Fruit fly (Drosophila melanogaster) whole organism, prepupa: Measurements from ENCODE around the gene Nrt.

Source experiments
- Blimp-1 ChIP-seq: fragments of 200-800 bp; sonication (Bioruptor generic); optimal IDR thresholded peaks from 3 replicates; lab custom pipeline; 2017; ENCODE audit warnings: missing biosample characterization, missing genetic modification characterization, mild to moderate bottlenecking, moderate library complexity, missing genetic modification reagents
- CG10631 ChIP-seq: fragments of 200-800 bp; sonication (Bioruptor generic); optimal IDR thresholded peaks from 2 replicates; lab custom pipeline; 2016; ENCODE audit warnings: missing biosample characterization, missing genetic modification characterization
- CG11762 ChIP-seq: fragments of 200-800 bp; sonication (Bioruptor generic); optimal IDR thresholded peaks from 3 replicates; lab custom pipeline; 2016; ENCODE audit warnings: missing biosample characterization, missing genetic modification characterization; ENCODE audit not compliant: insufficient read depth
- CG11902 ChIP-seq: fragments of 200-800 bp; sonication (Bioruptor generic); optimal IDR thresholded peaks from 3 replicates; lab custom pipeline; 2016; ENCODE audit warnings: missing biosample characterization, missing genetic modification characterization
- CG1621 ChIP-seq: fragments of 200-800 bp; sonication (Bioruptor generic); optimal IDR thresholded peaks from 3 replicates; lab custom pipeline; 2018; ENCODE audit warnings: missing biosample characterization, mild to moderate bottlenecking, missing genetic modification characterization
- CG16779 ChIP-seq: fragments of 200-800 bp; sonication (Bioruptor generic); optimal IDR thresholded peaks from 3 replicates; lab custom pipeline; 2017; ENCODE audit warnings: missing biosample characterization, mild to moderate bottlenecking, missing genetic modification characterization
- CG3032 ChIP-seq: fragments of 200-800 bp; optimal IDR thresholded peaks from 2 replicates; lab custom pipeline; 2019; ENCODE audit warnings: missing biosample characterization, mild to moderate bottlenecking, missing genetic modification characterization, moderate library complexity
- CG31627 ChIP-seq: fragments of 200-800 bp; sonication (Bioruptor generic); optimal IDR thresholded peaks from 3 replicates; lab custom pipeline; 2016; ENCODE audit warnings: missing biosample characterization, missing genetic modification characterization
- CG34406 ChIP-seq: fragments of 200-800 bp; sonication (Bioruptor generic); optimal IDR thresholded peaks from 3 replicates; lab custom pipeline; 2016; ENCODE audit warnings: missing biosample characterization, missing genetic modification characterization
- CG6163 ChIP-seq: fragments of 200-800 bp; sonication (Bioruptor generic); IDR thresholded peaks from 3 replicates; pipeline ENCODE4 v1.3.6; 2022; ENCODE audit warnings: missing biosample characterization, missing genetic modification characterization
- CG6276 ChIP-seq: fragments of 200-800 bp; sonication (Bioruptor generic); optimal IDR thresholded peaks from 2 replicates; lab custom pipeline; 2017; ENCODE audit warnings: missing biosample characterization, mild to moderate bottlenecking, missing genetic modification characterization
- CG6792 ChIP-seq: fragments of 200-800 bp; sonication (Bioruptor generic); optimal IDR thresholded peaks from 3 replicates; lab custom pipeline; 2016; ENCODE audit warnings: missing biosample characterization, missing genetic modification characterization
- CG6808 ChIP-seq: fragments of 200-800 bp; sonication (Bioruptor generic); optimal IDR thresholded peaks from 3 replicates; lab custom pipeline; 2017; ENCODE audit warnings: missing biosample characterization, missing genetic modification characterization, mild to moderate bottlenecking, moderate library complexity, missing genetic modification reagents
- CG7368 ChIP-seq: fragments of 200-800 bp; sonication (Bioruptor generic); optimal IDR thresholded peaks from 3 replicates; lab custom pipeline; 2016; ENCODE audit warnings: missing biosample characterization, missing genetic modification characterization
- CG8319 ChIP-seq: fragments of 200-800 bp; sonication (Bioruptor generic); optimal IDR thresholded peaks from 3 replicates; lab custom pipeline; 2016; ENCODE audit warnings: missing biosample characterization, missing genetic modification characterization
- CG8632 ChIP-seq: fragments of 200-800 bp; sonication (Bioruptor generic); optimal IDR thresholded peaks from 3 replicates; lab custom pipeline; 2016; ENCODE audit warnings: missing biosample characterization, missing genetic modification characterization
- CG9139 ChIP-seq: fragments of 200-800 bp; sonication (Bioruptor generic); optimal IDR thresholded peaks from 3 replicates; lab custom pipeline; 2017; ENCODE audit warnings: missing biosample characterization, mild to moderate bottlenecking, missing genetic modification characterization
- Eip75B ChIP-seq: fragments of 200-800 bp; sonication (Bioruptor generic); optimal IDR thresholded peaks from 3 replicates; lab custom pipeline; 2016; ENCODE audit warnings: missing biosample characterization, missing genetic modification characterization
- Eip78C ChIP-seq: fragments of 200-800 bp; sonication (Bioruptor generic); peaks from one replicate; lab custom pipeline; 2016; ENCODE audit warnings: missing biosample characterization, missing genetic modification characterization
- Ets21C ChIP-seq: fragments of 200-800 bp; sonication (Bioruptor generic); optimal IDR thresholded peaks from 3 replicates; lab custom pipeline; 2016; ENCODE audit warnings: missing biosample characterization, missing genetic modification characterization
- Ets96B ChIP-seq: fragments of 200-800 bp; optimal IDR thresholded peaks from 2 replicates; lab custom pipeline; 2019; ENCODE audit warnings: missing biosample characterization, mild to moderate bottlenecking, missing genetic modification characterization, moderate library complexity
- Gug ChIP-seq: fragments of 200-800 bp; sonication (Bioruptor generic); IDR thresholded peaks from 2 replicates; pipeline ENCODE4 v1.3.6; 2022; ENCODE audit warnings: missing biosample characterization, missing genetic modification characterization
- Hr38 ChIP-seq: sonication (Bioruptor generic); optimal IDR thresholded peaks from 2 replicates; lab custom pipeline; 2016; ENCODE audit warnings: missing biosample characterization, missing genetic modification characterization
- Hr39 ChIP-seq: fragments of 200-800 bp; sonication (Bioruptor generic); optimal IDR thresholded peaks from 2 replicates; lab custom pipeline; 2016; ENCODE audit warnings: missing biosample characterization, missing genetic modification characterization
- Hr4 ChIP-seq: fragments of 200-800 bp; sonication (Bioruptor generic); optimal IDR thresholded peaks from 3 replicates; lab custom pipeline; 2016; ENCODE audit warnings: missing biosample characterization, missing genetic modification characterization
- Lpt ChIP-seq: fragments of 200-800 bp; sonication (Bioruptor generic); optimal IDR thresholded peaks from 3 replicates; lab custom pipeline; 2016; ENCODE audit warnings: missing biosample characterization, missing genetic modification characterization
- Met ChIP-seq: fragments of 200-800 bp; sonication (Bioruptor generic); optimal IDR thresholded peaks from 3 replicates; lab custom pipeline; 2016; ENCODE audit warnings: missing biosample characterization, missing genetic modification characterization
- OdsH ChIP-seq: fragments of 200-800 bp; sonication (Bioruptor generic); optimal IDR thresholded peaks from 3 replicates; lab custom pipeline; 2016; ENCODE audit warnings: missing biosample characterization, missing genetic modification characterization
- Smox ChIP-seq: fragments of 200-800 bp; sonication (Bioruptor generic); optimal IDR thresholded peaks from 3 replicates; lab custom pipeline; 2016; ENCODE audit warnings: missing biosample characterization, missing genetic modification characterization
- Sox102F ChIP-seq: fragments of 200-800 bp; sonication (Bioruptor generic); optimal IDR thresholded peaks from 2 replicates; lab custom pipeline; 2016; ENCODE audit warnings: missing biosample characterization, mild to moderate bottlenecking, missing genetic modification characterization
- Sox14 ChIP-seq: fragments of 200-800 bp; sonication (Bioruptor generic); optimal IDR thresholded peaks from 3 replicates; lab custom pipeline; 2016; ENCODE audit warnings: missing biosample characterization, missing genetic modification characterization
- Sox15 ChIP-seq: fragments of 200-800 bp; sonication (Bioruptor generic); optimal IDR thresholded peaks from 3 replicates; lab custom pipeline; 2016; ENCODE audit warnings: missing biosample characterization, missing genetic modification characterization
- achi ChIP-seq: fragments of 200-800 bp; sonication (Bioruptor generic); optimal IDR thresholded peaks from 3 replicates; lab custom pipeline; 2016; ENCODE audit warnings: missing biosample characterization, missing genetic modification characterization
- acj6 ChIP-seq: fragments of 200-800 bp; sonication (Bioruptor generic); optimal IDR thresholded peaks from 3 replicates; lab custom pipeline; 2016; ENCODE audit warnings: missing biosample characterization, missing genetic modification characterization
- cyc ChIP-seq: fragments of 200-800 bp; sonication (Bioruptor generic); optimal IDR thresholded peaks from 3 replicates; lab custom pipeline; 2016; ENCODE audit warnings: missing biosample characterization, missing genetic modification characterization
- dac ChIP-seq: fragments of 200-800 bp; sonication (Bioruptor generic); optimal IDR thresholded peaks from 2 replicates; lab custom pipeline; 2017; ENCODE audit warnings: missing biosample characterization, mild to moderate bottlenecking, missing genetic modification characterization
- dsx ChIP-seq: fragments of 200-800 bp; optimal IDR thresholded peaks from 3 replicates; lab custom pipeline; 2019; ENCODE audit warnings: missing biosample characterization, mild to moderate bottlenecking, missing genetic modification characterization, moderate library complexity; ENCODE audit not compliant: poor library complexity, severe bottlenecking
- eg ChIP-seq: fragments of 200-800 bp; sonication (Bioruptor generic); IDR thresholded peaks from 3 replicates; pipeline ENCODE4 v1.3.6; 2022; ENCODE audit warnings: missing biosample characterization, missing genetic modification characterization
- esn ChIP-seq: fragments of 200-800 bp; sonication (Bioruptor generic); optimal IDR thresholded peaks from 2 replicates; lab custom pipeline; 2016; ENCODE audit warnings: missing biosample characterization, mild to moderate bottlenecking, missing genetic modification characterization, moderate library complexity
- fkh ChIP-seq: fragments of 200-800 bp; sonication (Bioruptor generic); optimal IDR thresholded peaks from 3 replicates; lab custom pipeline; 2017; ENCODE audit warnings: missing biosample characterization, mild to moderate bottlenecking, missing genetic modification characterization, moderate library complexity
- lz ChIP-seq: fragments of 200-800 bp; sonication (Bioruptor generic); optimal IDR thresholded peaks from 3 replicates; lab custom pipeline; 2016; ENCODE audit warnings: missing biosample characterization, missing genetic modification characterization
- net ChIP-seq: fragments of 200-800 bp; sonication (Bioruptor generic); optimal IDR thresholded peaks from 3 replicates; lab custom pipeline; 2016; ENCODE audit warnings: missing biosample characterization, missing genetic modification characterization
- pdm3 ChIP-seq: fragments of 200-800 bp; sonication (Bioruptor generic); optimal IDR thresholded peaks from 3 replicates; lab custom pipeline; 2016; ENCODE audit warnings: missing biosample characterization, missing genetic modification characterization
- salr ChIP-seq, 2 experiments: fragments of 200-800 bp; sonication (Bioruptor generic); optimal IDR thresholded peaks; 3 replicates each; lab custom pipeline; 2016 to 2018; ENCODE audit warnings: missing biosample characterization in 2 of 2, missing genetic modification characterization in 2 of 2, mild to moderate bottlenecking in 1 of 2
- spab ChIP-seq: fragments of 200-800 bp; sonication (Bioruptor generic); optimal IDR thresholded peaks from 2 replicates; lab custom pipeline; 2017; ENCODE audit warnings: missing biosample characterization, mild to moderate bottlenecking, missing genetic modification characterization, missing genetic modification reagents
- ss ChIP-seq, 2 experiments: fragments of 200-800 bp; sonication (Bioruptor generic); optimal IDR thresholded peaks; 2 replicates in 1 of 2; 3 replicates in 1 of 2; lab custom pipeline; 2017 to 2018; ENCODE audit warnings: mild to moderate bottlenecking in 2 of 2, missing biosample characterization in 2 of 2, missing genetic modification characterization in 2 of 2, moderate library complexity in 1 of 2
- vri ChIP-seq: fragments of 200-800 bp; sonication (Bioruptor generic); optimal IDR thresholded peaks from 3 replicates; lab custom pipeline; 2016; ENCODE audit warnings: missing biosample characterization, mild to moderate bottlenecking, missing genetic modification characterization

Gene Nrt

dm6 chr3L:16748343-16748742 lies 17.5 kb upstream of the Nrt start (continued):
- TF ChIP-seq CG11762 (GFP tag; lab: Kevin White, UChicago) (peak; percentile 46), Sox15 (GFP tag; lab: Kevin White, UChicago) (no peak), Ets96B (tag; lab: Kevin White, UChicago) (peak; percentile 51), dsx (GFP tag; lab: Kevin White, UChicago) (peak; percentile 55), fkh (no peak), CG3032 (tag; lab: Kevin White, UChicago) (peak; percentile 60), Ets21C (no peak), CG6163 (GFP tag; lab: Robert Waterston, UW) (0 out of 3 replicates have a peak, but pooled peaks have one; percentile 12), acj6 (peak; percentile 44), OdsH (GFP tag; lab: Kevin White, UChicago) (peak; percentile 63), CG11902 (no peak), Blimp-1 (GFP tag; lab: Kevin White, UChicago) (no peak), CG8319 (GFP tag; lab: Kevin White, UChicago) (no peak), CG8632 (GFP tag; lab: Kevin White, UChicago) (peak; percentile 30), Met (GFP tag; lab: Kevin White, UChicago) (peak; percentile 48), spab (GFP tag; lab: Kevin White, UChicago) (peak; percentile 38), cyc (peak; percentile 28), CG10631 (GFP tag; lab: Kevin White, UChicago) (peak; percentile 55), vri (GFP tag; lab: Kevin White, UChicago) (no peak), eg (GFP tag; lab: Robert Waterston, UW) (no peak; the same call in 2 of the 3 replicates), CG16779 (tag; lab: Kevin White, UChicago) (peak; percentile 36), pdm3 (GFP tag; lab: Kevin White, UChicago) (peak; percentile 45), CG1621 (tag; lab: Kevin White, UChicago) (no peak), CG34406 (GFP tag; lab: Kevin White, UChicago) (peak; percentile 38), Gug (no peak), dac (GFP tag; lab: Kevin White, UChicago) (no peak), Sox14 (GFP tag; lab: Kevin White, UChicago) (peak; percentile 53), CG31627 (peak; percentile 31)

- TF ChIP-seq Lpt (peak; percentile 64), cyc (no peak), CG6808 (GFP tag; lab: Kevin White, UChicago) (peak; percentile 64), Hr39 (no peak), net (GFP tag; lab: Kevin White, UChicago) (peak; percentile 51), lz (no peak), CG11762 (GFP tag; lab: Kevin White, UChicago) (peak; percentile 42), CG31627 (no peak), CG16779 (tag; lab: Kevin White, UChicago) (peak; percentile 35), CG1621 (tag; lab: Kevin White, UChicago) (no peak), CG6163 (GFP tag; lab: Robert Waterston, UW) (peak; percentile 66; the same call in 2 of the 3 replicates), Hr4 (GFP tag; lab: Kevin White, UChicago) (peak; percentile 32), Met (GFP tag; lab: Kevin White, UChicago) (no peak), CG6792 (GFP tag; lab: Kevin White, UChicago) (no peak), acj6 (peak; percentile 29), OdsH (GFP tag; lab: Kevin White, UChicago) (peak; percentile 42), CG10631 (GFP tag; lab: Kevin White, UChicago) (peak; percentile 65), achi (GFP tag; lab: Kevin White, UChicago) (peak; percentile 48), dac (GFP tag; lab: Kevin White, UChicago) (peak; percentile 24), vri (GFP tag; lab: Kevin White, UChicago) (no peak), Hr38 (GFP tag; lab: Kevin White, UChicago) (no peak), pdm3 (GFP tag; lab: Kevin White, UChicago) (no peak), CG7368 (no peak), Sox15 (GFP tag; lab: Kevin White, UChicago) (no peak), Sox102F (GFP tag; lab: Kevin White, UChicago) (no peak), CG8632 (GFP tag; lab: Kevin White, UChicago) (no peak), Eip75B (GFP tag; lab: Kevin White, UChicago) (peak; percentile 20), Smox (GFP tag; lab: Kevin White, UChicago) (no peak), Ets96B (tag; lab: Kevin White, UChicago) (peak; percentile 76), ss (GFP tag; optimal IDR thresholded peaks at IDR 0.05; lab: Kevin White, UChicago) (peak; percentile 32 to 59), eg (GFP tag; lab: Robert Waterston, UW) (peak; percentile 62; the same call in 1 of the 3 replicates), CG6276 (peak; percentile 63), salr (GFP tag; optimal IDR thresholded peaks at IDR 0.05; lab: Kevin White, UChicago) (peak in 1 of 2 experiments; percentile 65), CG11902 (no peak), CG9139 (GFP tag; lab: Kevin White, UChicago) (peak; percentile 27), Eip78C (peak; percentile 86), spab (GFP tag; lab: Kevin White, UChicago) (peak; percentile 61), esn (GFP tag; lab: Kevin White, UChicago) (no peak)
Observed at dm6 chr3L:16749726-16750125, 16.1 kb upstream of the Nrt start.
